Fruit fly (Drosophila melanogaster) whole organism, embryonic: ENCODE measurements around the gene Cyp313a1.

Source experiments
- Bgb ChIP-seq: fragments of 200-800 bp; sonication (Bioruptor generic); IDR thresholded peaks from 2 replicates; pipeline ENCODE4 v1.3.6; 2022; ENCODE audit warnings: missing biosample characterization, missing genetic modification characterization; ENCODE audit not compliant: partially characterized antibody
- BtbVII ChIP-seq: fragments of 200-800 bp; sonication (Bioruptor generic); optimal IDR thresholded peaks from 3 replicates; lab custom pipeline; 2017; ENCODE audit warnings: missing biosample characterization, mild to moderate bottlenecking, missing genetic modification characterization
- CG14441 ChIP-seq: fragments of 200-800 bp; sonication (Bioruptor generic); IDR thresholded peaks from 2 replicates; pipeline ENCODE4 v1.3.6; 2022; ENCODE audit warnings: missing biosample characterization, missing genetic modification characterization
- CG16779 ChIP-seq: fragments of 200-800 bp; sonication (Bioruptor generic); IDR thresholded peaks from 2 replicates; pipeline ENCODE4 v1.3.6; 2022; ENCODE audit warnings: missing biosample characterization, missing genetic modification characterization
- CG17359 ChIP-seq: fragments of 200-800 bp; sonication (Bioruptor generic); optimal IDR thresholded peaks from 3 replicates; lab custom pipeline; 2018; ENCODE audit warnings: missing biosample characterization, mild to moderate bottlenecking, missing genetic modification characterization, moderate library complexity
- CG17361 ChIP-seq: fragments of 200-800 bp; sonication (Bioruptor generic); IDR thresholded peaks from 3 replicates; pipeline ENCODE4 v1.3.6; 2022; ENCODE audit warnings: missing biosample characterization, missing genetic modification characterization
- CG17612 ChIP-seq: fragments of 200-800 bp; sonication (Bioruptor generic); IDR thresholded peaks from 2 replicates; pipeline ENCODE4 v1.3.6; 2022; ENCODE audit warnings: missing biosample characterization, missing genetic modification characterization
- CG17912 ChIP-seq: fragments of 200-800 bp; sonication (Bioruptor generic); optimal IDR thresholded peaks from 2 replicates; lab custom pipeline; 2018; ENCODE audit warnings: missing biosample characterization, mild to moderate bottlenecking, missing genetic modification characterization
- CG2678 ChIP-seq: fragments of 200-800 bp; sonication (Bioruptor generic); optimal IDR thresholded peaks from 3 replicates; lab custom pipeline; 2019; ENCODE audit warnings: missing biosample characterization, mild to moderate bottlenecking, missing genetic modification characterization, moderate library complexity
- CG3065 ChIP-seq: fragments of 200-800 bp; sonication (Bioruptor generic); optimal IDR thresholded peaks from 2 replicates; lab custom pipeline; 2016; ENCODE audit warnings: missing biosample characterization, missing genetic modification characterization
- CG33557 ChIP-seq: fragments of 200-800 bp; sonication (Bioruptor generic); optimal IDR thresholded peaks from 2 replicates; lab custom pipeline; 2019; ENCODE audit warnings: missing biosample characterization, mild to moderate bottlenecking, missing genetic modification characterization, moderate library complexity
- CG42726 ChIP-seq: fragments of 200-800 bp; sonication (Bioruptor generic); IDR thresholded peaks from 2 replicates; pipeline ENCODE4 v1.3.6; 2022; ENCODE audit warnings: missing biosample characterization, missing genetic modification characterization; ENCODE audit not compliant: partially characterized antibody
- CG4424 ChIP-seq: fragments of 200-800 bp; sonication (Bioruptor generic); optimal IDR thresholded peaks from 3 replicates; lab custom pipeline; 2016; ENCODE audit warnings: missing biosample characterization, missing genetic modification characterization
- CG4854 ChIP-seq: fragments of 200-800 bp; sonication (Bioruptor generic); optimal IDR thresholded peaks from 2 replicates; lab custom pipeline; 2016; ENCODE audit warnings: missing biosample characterization, missing genetic modification characterization, inconsistent platforms
- CG7556 ChIP-seq: fragments of 200-800 bp; sonication (Bioruptor generic); optimal IDR thresholded peaks from 2 replicates; lab custom pipeline; 2017; ENCODE audit warnings: missing biosample characterization, mild to moderate bottlenecking, missing genetic modification characterization
- CG8290 ChIP-seq, 3 experiments: fragments of 200-800 bp; sonication (Bioruptor generic); optimal IDR thresholded peaks; 2 replicates each; lab custom pipeline; 2016 to 2019; ENCODE audit warnings: missing biosample characterization in 3 of 3, missing genetic modification characterization in 3 of 3, mild to moderate bottlenecking in 2 of 3, moderate library complexity in 1 of 3
- CG8944 ChIP-seq: fragments of 200-800 bp; sonication (Bioruptor generic); optimal IDR thresholded peaks from 3 replicates; lab custom pipeline; 2016; ENCODE audit warnings: missing biosample characterization, missing genetic modification characterization
- Dbx ChIP-seq: fragments of 200-800 bp; sonication (Bioruptor generic); IDR thresholded peaks from 3 replicates; pipeline ENCODE4 v1.3.6; 2022; ENCODE audit warnings: missing biosample characterization, missing genetic modification characterization
- Deaf1 ChIP-seq: fragments of 200-800 bp; optimal IDR thresholded peaks from 3 replicates; lab custom pipeline; 2019; ENCODE audit warnings: missing biosample characterization, mild to moderate bottlenecking, missing genetic modification characterization, moderate library complexity
- E2f1 ChIP-seq: fragments of 200-800 bp; sonication (Bioruptor generic); IDR thresholded peaks from 2 replicates; pipeline ENCODE4 v1.3.6; 2022; ENCODE audit warnings: missing biosample characterization, missing genetic modification characterization
- GATAe ChIP-seq: fragments of 200-800 bp; sonication (Bioruptor generic); conservative IDR thresholded peaks from 2 replicates; pipeline ENCODE4 v1.3.6; 2022; ENCODE audit warnings: missing biosample characterization, missing genetic modification characterization
- Gug ChIP-seq: fragments of 200-800 bp; sonication (Bioruptor generic); IDR thresholded peaks from 4 replicates; pipeline ENCODE4 v1.3.6; 2022; ENCODE audit warnings: missing biosample characterization, missing genetic modification characterization
- HLHmδ ChIP-seq: fragments of 200-800 bp; sonication (Bioruptor generic); optimal IDR thresholded peaks from 2 replicates; lab custom pipeline; 2018; ENCODE audit warnings: missing biosample characterization, mild to moderate bottlenecking, missing genetic modification characterization, moderate library complexity
- Hey ChIP-seq: fragments of 200-800 bp; sonication (Bioruptor generic); optimal IDR thresholded peaks from 3 replicates; lab custom pipeline; 2018; ENCODE audit warnings: missing biosample characterization, mild to moderate bottlenecking, missing genetic modification characterization
- NC2β ChIP-seq: fragments of 200-800 bp; sonication (Bioruptor generic); optimal IDR thresholded peaks from 2 replicates; lab custom pipeline; 2016; ENCODE audit warnings: missing biosample characterization, missing genetic modification characterization
- NFAT ChIP-seq: fragments of 200-800 bp; sonication (Bioruptor generic); IDR thresholded peaks from 2 replicates; pipeline ENCODE4 v1.3.6; 2022; ENCODE audit warnings: missing biosample characterization, missing genetic modification characterization
- NK7.1 ChIP-seq: fragments of 200-800 bp; sonication (Bioruptor generic); optimal IDR thresholded peaks from 3 replicates; lab custom pipeline; 2016; ENCODE audit warnings: missing biosample characterization, missing genetic modification characterization
- Pdp1 ChIP-seq, 2 experiments: fragments of 200-800 bp; sonication (Bioruptor generic); optimal IDR thresholded peaks; 3 replicates each; lab custom pipeline; 2016; ENCODE audit warnings: missing biosample characterization in 2 of 2, missing genetic modification characterization in 2 of 2, mild to moderate bottlenecking in 1 of 2, moderate library complexity in 1 of 2
- Rx ChIP-seq: fragments of 200-800 bp; sonication (Bioruptor generic); IDR thresholded peaks from 2 replicates; pipeline ENCODE4 v1.3.6; 2022; ENCODE audit warnings: missing biosample characterization, missing genetic modification characterization
- Side ChIP-seq: fragments of 200-800 bp; sonication (Bioruptor generic); optimal IDR thresholded peaks from 2 replicates; lab custom pipeline; 2016; ENCODE audit warnings: missing biosample characterization, missing genetic modification characterization
- Taf1 ChIP-seq: fragments of 200-800 bp; sonication (Bioruptor generic); IDR thresholded peaks from 2 replicates; pipeline ENCODE4 v1.3.6; 2022; ENCODE audit warnings: missing biosample characterization, missing genetic modification characterization
- ara ChIP-seq: fragments of 200-800 bp; sonication (Bioruptor generic); IDR thresholded peaks from 2 replicates; pipeline ENCODE4 v1.3.6; 2022; ENCODE audit warnings: missing biosample characterization, missing genetic modification characterization
- bsh ChIP-seq, 2 experiments: fragments of 200-800 bp; sonication (Bioruptor generic); optimal IDR thresholded peaks; 2 replicates each; lab custom pipeline; 2017 to 2018; ENCODE audit warnings: mild to moderate bottlenecking in 2 of 2, missing biosample characterization in 2 of 2, missing genetic modification characterization in 2 of 2, moderate library complexity in 1 of 2
- crol ChIP-seq: fragments of 200-800 bp; sonication (Bioruptor generic); IDR thresholded peaks from 2 replicates; pipeline ENCODE4 v1.3.6; 2022; ENCODE audit warnings: missing biosample characterization, missing genetic modification characterization
- cwo ChIP-seq: fragments of 200-800 bp; sonication (Bioruptor generic); optimal IDR thresholded peaks from 3 replicates; lab custom pipeline; 2017; ENCODE audit warnings: missing biosample characterization, missing genetic modification characterization, mild to moderate bottlenecking, moderate library complexity, missing genetic modification reagents
- esg ChIP-seq: fragments of 200-800 bp; sonication (Bioruptor generic); conservative IDR thresholded peaks from 2 replicates; pipeline ENCODE4 v1.3.6; 2022; ENCODE audit warnings: missing biosample characterization, missing genetic modification characterization
- eyg ChIP-seq: fragments of 200-800 bp; sonication (Bioruptor generic); optimal IDR thresholded peaks from 3 replicates; lab custom pipeline; 2016; ENCODE audit warnings: missing biosample characterization, missing genetic modification characterization
- fru ChIP-seq: fragments of >200 bp; optimal IDR thresholded peaks from 2 replicates; lab custom pipeline; 2017
- nau ChIP-seq: fragments of 200-800 bp; sonication (Bioruptor generic); optimal IDR thresholded peaks from 3 replicates; lab custom pipeline; 2017; ENCODE audit warnings: missing biosample characterization, mild to moderate bottlenecking, missing genetic modification characterization, missing genetic modification reagents
- ranshi ChIP-seq: fragments of 200-800 bp; sonication (Bioruptor generic); IDR thresholded peaks from 2 replicates; pipeline ENCODE4 v1.3.6; 2022; ENCODE audit warnings: missing biosample characterization, missing genetic modification characterization
- rib ChIP-seq: fragments of 200-800 bp; sonication (Bioruptor generic); IDR thresholded peaks from 2 replicates; pipeline ENCODE4 v1.3.6; 2022; ENCODE audit warnings: missing biosample characterization, missing genetic modification characterization
- stwl ChIP-seq: fragments of 200-800 bp; sonication (Bioruptor generic); optimal IDR thresholded peaks from 3 replicates; lab custom pipeline; 2018; ENCODE audit warnings: missing biosample characterization, mild to moderate bottlenecking, missing genetic modification characterization, moderate library complexity
- sug ChIP-seq: fragments of 200-800 bp; optimal IDR thresholded peaks from 2 replicates; lab custom pipeline; 2019; ENCODE audit warnings: missing biosample characterization, mild to moderate bottlenecking, missing genetic modification characterization, moderate library complexity
- tup ChIP-seq: fragments of 200-800 bp; sonication (Bioruptor generic); optimal IDR thresholded peaks from 2 replicates; lab custom pipeline; 2016; ENCODE audit warnings: missing biosample characterization, mild to moderate bottlenecking, missing genetic modification characterization, moderate library complexity
- wdn ChIP-seq: fragments of 200-800 bp; sonication (Bioruptor generic); IDR thresholded peaks from 2 replicates; pipeline ENCODE4 v1.3.6; 2022; ENCODE audit warnings: missing biosample characterization, missing genetic modification characterization
- wor ChIP-seq: fragments of 200-800 bp; sonication (Bioruptor generic); IDR thresholded peaks from 2 replicates; pipeline ENCODE4 v1.3.6; 2022; ENCODE audit warnings: missing biosample characterization, missing genetic modification characterization
- yki ChIP-seq: fragments of >200 bp; optimal IDR thresholded peaks from 3 replicates; lab custom pipeline; 2018
- zen2 ChIP-seq: fragments of 200-800 bp; sonication (Bioruptor generic); IDR thresholded peaks from 3 replicates; pipeline ENCODE4 v1.3.6; 2022; ENCODE audit warnings: missing biosample characterization, missing genetic modification characterization; ENCODE audit not compliant: partially characterized antibody

The Cyp313a1 gene

DNA sequence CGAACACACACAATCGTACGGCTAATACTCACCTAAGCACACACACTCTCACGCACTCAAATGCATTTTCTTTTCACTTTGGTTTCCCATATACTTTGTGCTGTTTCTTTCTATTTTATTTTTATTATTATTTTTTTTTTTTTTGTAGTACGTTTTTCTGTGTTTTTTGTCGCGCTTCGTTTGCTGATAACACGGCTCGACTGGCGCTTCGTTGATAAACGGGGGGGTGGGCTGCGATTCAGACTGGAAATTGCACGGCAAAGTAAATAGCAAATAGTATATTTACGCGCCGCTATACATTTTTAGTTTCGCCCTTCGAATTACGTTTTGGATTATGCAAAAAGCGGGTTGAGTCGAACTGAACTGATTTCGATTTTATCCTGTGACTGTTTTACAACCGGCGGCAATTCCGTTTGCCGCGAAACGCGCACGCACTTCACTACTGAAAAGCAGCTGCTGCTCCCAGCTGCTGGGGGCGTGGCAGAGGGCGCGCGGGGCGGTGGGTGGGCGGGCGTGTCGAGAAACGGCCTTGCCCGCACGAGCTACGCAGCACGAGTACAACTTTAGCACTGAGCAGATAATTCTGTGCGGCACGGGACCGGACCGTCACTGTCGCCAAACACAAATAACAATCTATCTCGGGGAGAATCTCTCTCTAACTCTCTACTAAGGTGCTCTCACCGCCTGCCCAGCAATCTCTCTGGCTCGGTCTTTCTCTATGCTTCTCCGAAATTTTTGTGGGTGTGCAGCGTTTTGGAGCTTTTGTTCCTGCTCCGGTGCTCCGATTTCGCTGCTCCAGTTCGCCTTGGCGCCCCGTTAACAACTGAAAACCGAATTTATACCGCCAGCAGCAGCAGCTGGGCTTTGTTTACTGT, 36.9 kb downstream of the Cyp313a1 start, which contains the start of gene Pde6 (continued):
- peak; percentile 46; the same call in 1 of the 2 replicates for TF ChIP-seq E2f1 (GFP tag; lab: Robert Waterston, UW)
- peak; percentile 19; the same call in 1 of the 4 replicates for TF ChIP-seq Gug (GFP tag; lab: Robert Waterston, UW)
- TF ChIP-seq esg (GFP tag; lab: Robert Waterston, UW), result no peak
- TF ChIP-seq eyg (GFP tag; lab: Kevin White, UChicago), result no peak
- peak; percentile 70; the same call in 1 of the 2 replicates for TF ChIP-seq rib (GFP tag; lab: Robert Waterston, UW)
- TF ChIP-seq nau, result no peak
- 0 out of 3 replicates have a peak, but pooled peaks have one; percentile 8 for TF ChIP-seq Dbx (GFP tag; lab: Robert Waterston, UW)
- TF ChIP-seq crol (GFP tag; lab: Robert Waterston, UW), result peak; percentile 92
- peak; percentile 33 for TF ChIP-seq HLHmδ (GFP tag; lab: Kevin White, UChicago)
- peak; percentile 1 for TF ChIP-seq Hey
- no peak for TF ChIP-seq NC2β
- TF ChIP-seq ranshi (GFP tag; lab: Robert Waterston, UW), result peak; percentile 24; the same call in 1 of the 2 replicates
- TF ChIP-seq zen2 (GFP tag; lab: Robert Waterston, UW), result peak; percentile 51; the same call in 1 of the 3 replicates
- peak; percentile 86 for TF ChIP-seq CG3065
- TF ChIP-seq CG17361, result no peak
- no peak for TF ChIP-seq tup
- TF ChIP-seq CG17359 (tag; lab: Kevin White, UChicago), result no peak
- TF ChIP-seq NFAT (GFP tag; lab: Robert Waterston, UW), result 0 out of 2 replicates have a peak, but pooled peaks have one; percentile 19
- 0 out of 2 replicates have a peak, but pooled peaks have one; percentile 14 for TF ChIP-seq CG17612 (GFP tag; lab: Robert Waterston, UW)
- TF ChIP-seq CG8290 (GFP tag; optimal IDR thresholded peaks at IDR 0.05; lab: Kevin White, UChicago), result no peak
- peak in 1 of 2 experiments; percentile 61 for TF ChIP-seq CG8290 (tag; optimal IDR thresholded peaks at IDR 0.05; lab: Kevin White, UChicago)
- TF ChIP-seq fru (lab: Kevin White, UChicago), result no peak
- no peak for TF ChIP-seq CG4854 (GFP tag; lab: Kevin White, UChicago)
- TF ChIP-seq GATAe (GFP tag; lab: Robert Waterston, UW), result 0 out of 2 replicates have a peak, but pooled peaks have one; percentile 19
- no peak for TF ChIP-seq wor
- peak; percentile 79; the same call in 1 of the 2 replicates for TF ChIP-seq CG16779 (GFP tag; lab: Robert Waterston, UW)
- no peak for TF ChIP-seq CG7556 (GFP tag; lab: Kevin White, UChicago)
- TF ChIP-seq NK7.1, result no peak
- TF ChIP-seq sug, result peak; percentile 85
- TF ChIP-seq CG33557, result no peak
- TF ChIP-seq wdn, result 0 out of 2 replicates have a peak, but pooled peaks have one; percentile 30
- 0 out of 2 replicates have a peak, but pooled peaks have one; percentile 16 for TF ChIP-seq CG14441
- TF ChIP-seq bsh (GFP tag; optimal IDR thresholded peaks at IDR 0.05; lab: Kevin White, UChicago), result peak in 1 of 2 experiments; percentile 78
- TF ChIP-seq Pdp1 (GFP tag; optimal IDR thresholded peaks at IDR 0.05; lab: Kevin White, UChicago), result no peak
- TF ChIP-seq CG2678 (tag; lab: Kevin White, UChicago), result no peak
- no peak for TF ChIP-seq CG17912 (GFP tag; lab: Kevin White, UChicago)
- no peak for TF ChIP-seq Rx (GFP tag; lab: Robert Waterston, UW)
- peak; percentile 66; the same call in 1 of the 2 replicates for TF ChIP-seq Bgb (GFP tag; lab: Robert Waterston, UW)
- no peak for TF ChIP-seq Side
- no peak for TF ChIP-seq BtbVII (GFP tag; lab: Kevin White, UChicago)
- no peak for TF ChIP-seq CG4424 (GFP tag; lab: Kevin White, UChicago)
- no peak for TF ChIP-seq ara
- TF ChIP-seq stwl (tag; lab: Kevin White, UChicago), result no peak
- TF ChIP-seq CG42726 (GFP tag; lab: Robert Waterston, UW), result peak; percentile 59
- no peak for TF ChIP-seq Taf1 (GFP tag; lab: Robert Waterston, UW)
- peak; percentile 99 for TF ChIP-seq cwo (GFP tag; lab: Kevin White, UChicago)
- TF ChIP-seq Deaf1 (tag; lab: Kevin White, UChicago), result peak; percentile 14
- TF ChIP-seq CG8944 (GFP tag; lab: Kevin White, UChicago), result no peak
- peak; percentile 16 for TF ChIP-seq yki (lab: Kevin White, UChicago)
